Fruit fly (Drosophila melanogaster) whole organism, prepupa: ENCODE results near the gene Eig71Eh.
A peak's percentile ranks its signal among the peaks of the same experiment; 100 is the strongest.

Experiments
- Blimp-1 ChIP-seq: fragments of 200-800 bp; sonication (Bioruptor generic); optimal IDR thresholded peaks from 3 replicates; lab custom pipeline; 2017; ENCODE audit warnings: missing biosample characterization, missing genetic modification characterization, mild to moderate bottlenecking, moderate library complexity, missing genetic modification reagents
- CG10631 ChIP-seq: fragments of 200-800 bp; sonication (Bioruptor generic); optimal IDR thresholded peaks from 2 replicates; lab custom pipeline; 2016; ENCODE audit warnings: missing biosample characterization, missing genetic modification characterization
- CG10669 ChIP-seq: fragments of 200-800 bp; sonication (Bioruptor generic); optimal IDR thresholded peaks from 3 replicates; lab custom pipeline; 2018; ENCODE audit warnings: missing biosample characterization, mild to moderate bottlenecking, missing genetic modification characterization, moderate library complexity
- CG11762 ChIP-seq: fragments of 200-800 bp; sonication (Bioruptor generic); optimal IDR thresholded peaks from 3 replicates; lab custom pipeline; 2016; ENCODE audit warnings: missing biosample characterization, missing genetic modification characterization; ENCODE audit not compliant: insufficient read depth
- CG11902 ChIP-seq: fragments of 200-800 bp; sonication (Bioruptor generic); optimal IDR thresholded peaks from 3 replicates; lab custom pipeline; 2016; ENCODE audit warnings: missing biosample characterization, missing genetic modification characterization
- CG15336 ChIP-seq: fragments of 200-800 bp; sonication (Bioruptor generic); IDR thresholded peaks from 2 replicates; pipeline ENCODE4 v1.3.6; 2022; ENCODE audit warnings: missing biosample characterization, missing genetic modification characterization
- CG16779 ChIP-seq: fragments of 200-800 bp; sonication (Bioruptor generic); optimal IDR thresholded peaks from 3 replicates; lab custom pipeline; 2017; ENCODE audit warnings: missing biosample characterization, mild to moderate bottlenecking, missing genetic modification characterization
- CG3032 ChIP-seq: fragments of 200-800 bp; optimal IDR thresholded peaks from 2 replicates; lab custom pipeline; 2019; ENCODE audit warnings: missing biosample characterization, mild to moderate bottlenecking, missing genetic modification characterization, moderate library complexity
- CG31627 ChIP-seq: fragments of 200-800 bp; sonication (Bioruptor generic); optimal IDR thresholded peaks from 3 replicates; lab custom pipeline; 2016; ENCODE audit warnings: missing biosample characterization, missing genetic modification characterization
- CG32006 ChIP-seq: fragments of 200-800 bp; sonication (Bioruptor generic); optimal IDR thresholded peaks from 3 replicates; lab custom pipeline; 2017; ENCODE audit warnings: missing biosample characterization, mild to moderate bottlenecking, missing genetic modification characterization
- CG34406 ChIP-seq: fragments of 200-800 bp; sonication (Bioruptor generic); optimal IDR thresholded peaks from 3 replicates; lab custom pipeline; 2016; ENCODE audit warnings: missing biosample characterization, missing genetic modification characterization
- CG3919 ChIP-seq: fragments of 200-800 bp; sonication (Bioruptor generic); optimal IDR thresholded peaks from 3 replicates; lab custom pipeline; 2016; ENCODE audit warnings: missing biosample characterization, missing genetic modification characterization
- CG4318 ChIP-seq: fragments of 200-800 bp; sonication (Bioruptor generic); optimal IDR thresholded peaks from 3 replicates; lab custom pipeline; 2017; ENCODE audit warnings: missing biosample characterization, mild to moderate bottlenecking, missing genetic modification characterization
- CG6792 ChIP-seq: fragments of 200-800 bp; sonication (Bioruptor generic); optimal IDR thresholded peaks from 3 replicates; lab custom pipeline; 2016; ENCODE audit warnings: missing biosample characterization, missing genetic modification characterization
- CG6854 ChIP-seq: fragments of 200-800 bp; sonication (Bioruptor generic); optimal IDR thresholded peaks from 2 replicates; lab custom pipeline; 2017; ENCODE audit warnings: missing biosample characterization, mild to moderate bottlenecking, missing genetic modification characterization
- CG7368 ChIP-seq: fragments of 200-800 bp; sonication (Bioruptor generic); optimal IDR thresholded peaks from 3 replicates; lab custom pipeline; 2016; ENCODE audit warnings: missing biosample characterization, missing genetic modification characterization
- CG8119 ChIP-seq: fragments of 200-800 bp; sonication (Bioruptor generic); IDR thresholded peaks from 3 replicates; pipeline ENCODE4 v1.3.6; 2022; ENCODE audit warnings: missing biosample characterization, missing genetic modification characterization
- CG8319 ChIP-seq: fragments of 200-800 bp; sonication (Bioruptor generic); optimal IDR thresholded peaks from 3 replicates; lab custom pipeline; 2016; ENCODE audit warnings: missing biosample characterization, missing genetic modification characterization
- CG8632 ChIP-seq: fragments of 200-800 bp; sonication (Bioruptor generic); optimal IDR thresholded peaks from 3 replicates; lab custom pipeline; 2016; ENCODE audit warnings: missing biosample characterization, missing genetic modification characterization
- CG9139 ChIP-seq: fragments of 200-800 bp; sonication (Bioruptor generic); optimal IDR thresholded peaks from 3 replicates; lab custom pipeline; 2017; ENCODE audit warnings: missing biosample characterization, mild to moderate bottlenecking, missing genetic modification characterization
- Eip75B ChIP-seq: fragments of 200-800 bp; sonication (Bioruptor generic); optimal IDR thresholded peaks from 3 replicates; lab custom pipeline; 2016; ENCODE audit warnings: missing biosample characterization, missing genetic modification characterization
- Eip78C ChIP-seq: fragments of 200-800 bp; sonication (Bioruptor generic); peaks from one replicate; lab custom pipeline; 2016; ENCODE audit warnings: missing biosample characterization, missing genetic modification characterization
- Ets21C ChIP-seq: fragments of 200-800 bp; sonication (Bioruptor generic); optimal IDR thresholded peaks from 3 replicates; lab custom pipeline; 2016; ENCODE audit warnings: missing biosample characterization, missing genetic modification characterization
- Ets96B ChIP-seq: fragments of 200-800 bp; optimal IDR thresholded peaks from 2 replicates; lab custom pipeline; 2019; ENCODE audit warnings: missing biosample characterization, mild to moderate bottlenecking, missing genetic modification characterization, moderate library complexity
- Hr4 ChIP-seq: fragments of 200-800 bp; sonication (Bioruptor generic); optimal IDR thresholded peaks from 3 replicates; lab custom pipeline; 2016; ENCODE audit warnings: missing biosample characterization, missing genetic modification characterization
- Lpt ChIP-seq: fragments of 200-800 bp; sonication (Bioruptor generic); optimal IDR thresholded peaks from 3 replicates; lab custom pipeline; 2016; ENCODE audit warnings: missing biosample characterization, missing genetic modification characterization
- Sox102F ChIP-seq: fragments of 200-800 bp; sonication (Bioruptor generic); optimal IDR thresholded peaks from 2 replicates; lab custom pipeline; 2016; ENCODE audit warnings: missing biosample characterization, mild to moderate bottlenecking, missing genetic modification characterization
- Sox14 ChIP-seq: fragments of 200-800 bp; sonication (Bioruptor generic); optimal IDR thresholded peaks from 3 replicates; lab custom pipeline; 2016; ENCODE audit warnings: missing biosample characterization, missing genetic modification characterization
- achi ChIP-seq: fragments of 200-800 bp; sonication (Bioruptor generic); optimal IDR thresholded peaks from 3 replicates; lab custom pipeline; 2016; ENCODE audit warnings: missing biosample characterization, missing genetic modification characterization
- acj6 ChIP-seq: fragments of 200-800 bp; sonication (Bioruptor generic); optimal IDR thresholded peaks from 3 replicates; lab custom pipeline; 2016; ENCODE audit warnings: missing biosample characterization, missing genetic modification characterization
- dsx ChIP-seq: fragments of 200-800 bp; optimal IDR thresholded peaks from 3 replicates; lab custom pipeline; 2019; ENCODE audit warnings: missing biosample characterization, mild to moderate bottlenecking, missing genetic modification characterization, moderate library complexity; ENCODE audit not compliant: poor library complexity, severe bottlenecking
- eg ChIP-seq: fragments of 200-800 bp; sonication (Bioruptor generic); IDR thresholded peaks from 3 replicates; pipeline ENCODE4 v1.3.6; 2022; ENCODE audit warnings: missing biosample characterization, missing genetic modification characterization
- esn ChIP-seq: fragments of 200-800 bp; sonication (Bioruptor generic); optimal IDR thresholded peaks from 2 replicates; lab custom pipeline; 2016; ENCODE audit warnings: missing biosample characterization, mild to moderate bottlenecking, missing genetic modification characterization, moderate library complexity
- fd59A ChIP-seq: fragments of 200-800 bp; sonication (Bioruptor generic); optimal IDR thresholded peaks from 2 replicates; lab custom pipeline; 2017; ENCODE audit warnings: missing biosample characterization, mild to moderate bottlenecking, missing genetic modification characterization, missing genetic modification reagents
- fd85E ChIP-seq: fragments of 200-800 bp; sonication (Bioruptor generic); optimal IDR thresholded peaks from 3 replicates; lab custom pipeline; 2016; ENCODE audit warnings: missing biosample characterization, missing genetic modification characterization
- fkh ChIP-seq: fragments of 200-800 bp; sonication (Bioruptor generic); optimal IDR thresholded peaks from 3 replicates; lab custom pipeline; 2017; ENCODE audit warnings: missing biosample characterization, mild to moderate bottlenecking, missing genetic modification characterization, moderate library complexity
- net ChIP-seq: fragments of 200-800 bp; sonication (Bioruptor generic); optimal IDR thresholded peaks from 3 replicates; lab custom pipeline; 2016; ENCODE audit warnings: missing biosample characterization, missing genetic modification characterization
- salr ChIP-seq, 2 experiments: fragments of 200-800 bp; sonication (Bioruptor generic); optimal IDR thresholded peaks; 3 replicates each; lab custom pipeline; 2016 to 2018; ENCODE audit warnings: missing biosample characterization in 2 of 2, missing genetic modification characterization in 2 of 2, mild to moderate bottlenecking in 1 of 2
- spab ChIP-seq: fragments of 200-800 bp; sonication (Bioruptor generic); optimal IDR thresholded peaks from 2 replicates; lab custom pipeline; 2017; ENCODE audit warnings: missing biosample characterization, mild to moderate bottlenecking, missing genetic modification characterization, missing genetic modification reagents
- ss ChIP-seq, 2 experiments: fragments of 200-800 bp; sonication (Bioruptor generic); optimal IDR thresholded peaks; 2 replicates in 1 of 2; 3 replicates in 1 of 2; lab custom pipeline; 2017 to 2018; ENCODE audit warnings: mild to moderate bottlenecking in 2 of 2, missing biosample characterization in 2 of 2, missing genetic modification characterization in 2 of 2, moderate library complexity in 1 of 2
- svp ChIP-seq: fragments of 200-800 bp; sonication (Bioruptor generic); peaks from one replicate; lab custom pipeline; 2016; ENCODE audit warnings: missing biosample characterization, missing genetic modification characterization
- topi ChIP-seq: fragments of 200-800 bp; sonication (Bioruptor generic); optimal IDR thresholded peaks from 3 replicates; lab custom pipeline; 2016; ENCODE audit warnings: missing biosample characterization, missing genetic modification characterization
- vri ChIP-seq: fragments of 200-800 bp; sonication (Bioruptor generic); optimal IDR thresholded peaks from 3 replicates; lab custom pipeline; 2016; ENCODE audit warnings: missing biosample characterization, mild to moderate bottlenecking, missing genetic modification characterization

Eig71Eh gene

dm6 chr3L:15697916-15698315, 38.7 kb upstream of the Eig71Eh start:
- TF ChIP-seq Sox14 (GFP tag; lab: Kevin White, UChicago), result no peak
- peak; percentile 47 for TF ChIP-seq CG3919 (GFP tag; lab: Kevin White, UChicago)
- TF ChIP-seq svp, result peak; percentile 55
- TF ChIP-seq, all 60 proteins: peak for 2

DNA sequence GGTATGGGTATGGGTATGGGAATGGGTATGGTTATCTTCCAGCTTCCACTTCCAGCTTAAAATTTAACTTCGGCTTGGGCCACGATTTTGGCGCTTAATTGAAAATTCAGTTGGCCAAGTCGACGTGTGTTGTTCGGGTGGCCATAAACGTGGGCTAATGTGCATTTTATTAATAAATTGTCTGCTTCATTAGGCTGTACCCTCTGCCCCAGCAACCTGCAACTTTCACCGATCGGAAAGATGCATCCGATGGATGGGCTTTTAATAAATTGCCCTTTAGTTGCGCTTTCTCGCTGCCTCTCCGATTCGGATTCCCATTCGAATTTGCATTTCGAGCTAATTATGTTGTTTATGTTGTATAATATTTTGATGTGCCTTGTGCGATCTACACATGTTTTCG, 36.0 kb upstream of the Eig71Eh start:
- TF ChIP-seq CG11762 (GFP tag; lab: Kevin White, UChicago) (no peak), Eip78C (peak; percentile 4), svp (no peak), vri (GFP tag; lab: Kevin White, UChicago) (no peak), Blimp-1 (GFP tag; lab: Kevin White, UChicago) (peak; percentile 9), CG8632 (GFP tag; lab: Kevin White, UChicago) (no peak), CG15336 (GFP tag; lab: Robert Waterston, UW) (0 out of 2 replicates have a peak, but pooled peaks have one; percentile 15), CG3919 (GFP tag; lab: Kevin White, UChicago) (no peak)
- TF ChIP-seq, all 60 proteins: peak for 3

DNA sequence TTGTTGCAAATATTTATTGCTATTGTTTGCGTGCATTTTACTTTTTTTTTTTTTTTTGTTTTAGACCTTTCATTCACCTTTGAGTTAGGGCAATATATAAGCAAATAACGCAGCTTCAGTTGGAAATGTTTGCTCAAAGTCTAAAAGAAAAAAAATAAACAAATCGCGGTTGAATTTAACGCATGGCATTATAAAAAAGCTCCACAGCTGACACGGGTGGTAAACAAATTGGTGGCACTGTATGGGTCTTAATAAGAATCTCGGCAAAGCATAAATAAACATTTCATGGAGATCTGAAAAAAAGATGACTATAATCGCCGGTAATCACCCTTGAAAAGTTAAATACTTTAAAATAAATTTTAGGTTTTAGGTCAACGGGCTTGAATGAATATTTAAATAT, 35.2 kb upstream of the Eig71Eh start:
- TF ChIP-seq net (GFP tag; lab: Kevin White, UChicago), result no peak
- TF ChIP-seq Eip78C, result peak; percentile 69
- TF ChIP-seq CG8119 (GFP tag; lab: Robert Waterston, UW), result no peak
- peak; percentile 58 for TF ChIP-seq fkh

dm6 chr3L:15692794-15693532, 33.7 kb upstream of the Eig71Eh start:
- TF ChIP-seq CG10669 (GFP tag; lab: Kevin White, UChicago) (peak; percentile 8), CG11762 (GFP tag; lab: Kevin White, UChicago) (peak; percentile 51), CG16779 (tag; lab: Kevin White, UChicago) (no peak), CG32006 (GFP tag; lab: Kevin White, UChicago) (peak; percentile 70), CG7368 (GFP tag; lab: Kevin White, UChicago) (no peak), CG6854 (GFP tag; lab: Kevin White, UChicago) (no peak), dsx (GFP tag; lab: Kevin White, UChicago) (no peak), Hr4 (GFP tag; lab: Kevin White, UChicago) (peak; percentile 15), fd85E (no peak), Sox102F (GFP tag; lab: Kevin White, UChicago) (no peak), CG3032 (tag; lab: Kevin White, UChicago) (no peak), ss (GFP tag; optimal IDR thresholded peaks at IDR 0.05; lab: Kevin White, UChicago) (no peak), spab (peak; percentile 31), CG11902 (GFP tag; lab: Kevin White, UChicago) (no peak), eg (GFP tag; lab: Robert Waterston, UW) (no peak), Blimp-1 (GFP tag; lab: Kevin White, UChicago) (no peak), CG34406 (GFP tag; lab: Kevin White, UChicago) (peak; percentile 54), Lpt (GFP tag; lab: Kevin White, UChicago) (no peak), CG31627 (no peak), salr (GFP tag; optimal IDR thresholded peaks at IDR 0.05; lab: Kevin White, UChicago) (peak in 1 of 2 experiments; percentile 51), Ets96B (tag; lab: Kevin White, UChicago) (peak; percentile 20), topi (GFP tag; lab: Kevin White, UChicago) (no peak), esn (GFP tag; lab: Kevin White, UChicago) (peak; percentile 36), CG10631 (GFP tag; lab: Kevin White, UChicago) (peak; percentile 13), Eip75B (GFP tag; lab: Kevin White, UChicago) (no peak), svp (peak; percentile 67), achi (GFP tag; lab: Kevin White, UChicago) (peak; percentile 54), CG8319 (no peak), CG6792 (peak; percentile 33), CG9139 (GFP tag; lab: Kevin White, UChicago) (no peak), fd59A (GFP tag; lab: Kevin White, UChicago) (no peak), Sox14 (GFP tag; lab: Kevin White, UChicago) (no peak), CG4318 (GFP tag; lab: Kevin White, UChicago) (peak; percentile 40), Ets21C (GFP tag; lab: Kevin White, UChicago) (no peak), CG3919 (GFP tag; lab: Kevin White, UChicago) (peak; percentile 52), acj6 (peak; percentile 62), Eip78C (peak; percentile 87)
